Worm (Caenorhabditis elegans) whole organism, early embryonic: ENCODE data around the gene ril-2.

Source experiments
- B0310.2 ChIP-seq: sonication (generic microtip); optimal IDR thresholded peaks from 2 replicates; lab custom pipeline; 2016; ENCODE audit warnings: mild to moderate bottlenecking, missing genetic modification characterization, missing compliant biosample characterization
- F13C5.2 ChIP-seq: sonication (generic microtip); optimal IDR thresholded peaks from 2 replicates; lab custom pipeline; 2017; ENCODE audit warnings: mild to moderate bottlenecking, missing genetic modification characterization, inconsistent platforms, missing compliant biosample characterization
- aly-1 ChIP-seq: sonication (generic microtip); optimal IDR thresholded peaks from 2 replicates; lab custom pipeline; 2016; ENCODE audit warnings: missing genetic modification characterization, missing compliant biosample characterization
- ama-1 ChIP-seq: fragments of 150-350 bp; optimal IDR thresholded peaks from 2 replicates; lab custom pipeline; 2014
- ceh-13 ChIP-seq: fragments of 200-800 bp; sonication (Bioruptor generic); optimal IDR thresholded peaks from 2 replicates; lab custom pipeline; 2018; ENCODE audit warnings: mild to moderate bottlenecking, missing genetic modification characterization, missing compliant biosample characterization
- ceh-36 ChIP-seq: sonication (generic microtip); optimal IDR thresholded peaks from 2 replicates; lab custom pipeline; 2016; ENCODE audit warnings: missing genetic modification characterization, inconsistent platforms, missing compliant biosample characterization
- ets-7 ChIP-seq: sonication (generic microtip); optimal IDR thresholded peaks from 2 replicates; lab custom pipeline; 2016; ENCODE audit warnings: missing genotype, missing genetic modification characterization, missing compliant biosample characterization
- flt-1 ChIP-seq: fragments of 200-800 bp; sonication (Bioruptor generic); IDR thresholded peaks from 2 replicates; pipeline ENCODE4 v1.3.6; 2022; ENCODE audit warnings: missing genetic modification characterization, missing compliant biosample characterization
- hmbx-1 ChIP-seq: sonication (generic microtip); optimal IDR thresholded peaks from 2 replicates; lab custom pipeline; 2016; ENCODE audit warnings: mild to moderate bottlenecking, missing genetic modification characterization, missing compliant biosample characterization
- hmg-4 ChIP-seq: fragments of 200-800 bp; sonication (Bioruptor generic); optimal IDR thresholded peaks from 2 replicates; lab custom pipeline; 2018; ENCODE audit warnings: mild to moderate bottlenecking, missing genetic modification characterization, missing compliant biosample characterization
- hnd-1 ChIP-seq: sonication (generic microtip); optimal IDR thresholded peaks from 2 replicates; lab custom pipeline; 2016; ENCODE audit warnings: missing genetic modification characterization, missing compliant biosample characterization
- pes-1 ChIP-seq: fragments of 200-800 bp; sonication (Bioruptor generic); IDR thresholded peaks from 2 replicates; pipeline ENCODE4 v1.3.6; 2022; ENCODE audit warnings: missing genetic modification reagents, missing genetic modification characterization, missing compliant biosample characterization
- scrt-1 ChIP-seq: fragments of 200-800 bp; sonication (Bioruptor generic); IDR thresholded peaks from 2 replicates; pipeline ENCODE4 v1.3.6; 2022; ENCODE audit warnings: missing genetic modification characterization, missing compliant biosample characterization
- sea-1 ChIP-seq: fragments of 200-800 bp; sonication (Bioruptor generic); conservative IDR thresholded peaks from 2 replicates; pipeline ENCODE4 v1.3.6; 2022; ENCODE audit warnings: missing genetic modification characterization, missing compliant biosample characterization
- tbx-11 ChIP-seq: fragments of 200-800 bp; sonication (Bioruptor generic); IDR thresholded peaks from 2 replicates; pipeline ENCODE4 v1.3.6; 2022; ENCODE audit warnings: missing genetic modification characterization, missing compliant biosample characterization
- tbx-37 ChIP-seq: fragments of 200-800 bp; sonication (Bioruptor generic); conservative IDR thresholded peaks from 2 replicates; pipeline ENCODE4 v1.3.6; 2022; ENCODE audit warnings: missing genetic modification reagents, missing genetic modification characterization, missing compliant biosample characterization
- tra-4 ChIP-seq: sonication (generic microtip); optimal IDR thresholded peaks from 2 replicates; lab custom pipeline; 2017; ENCODE audit warnings: missing genetic modification characterization, missing compliant biosample characterization

The ril-2 gene

ce11 chrV:12608857-12609256 lies 9.9 kb upstream of the ril-2 start, which contains the start of gene ZC116.5:
Gene ZC116.5, minus strand, starts transcription at chrV:12608957.
- TF ChIP-seq pes-1 (GFP tag; lab: Robert Waterston, UW) = no peak
- no peak for TF ChIP-seq tbx-37
- TF ChIP-seq F13C5.2 (tag; lab: Kevin White, UChicago) = no peak
- no peak for TF ChIP-seq flt-1
- no peak for TF ChIP-seq scrt-1 (GFP tag; lab: Robert Waterston, UW)
- TF ChIP-seq tra-4 (tag; lab: Kevin White, UChicago) = no peak
- TF ChIP-seq hmbx-1 (tag; lab: Kevin White, UChicago) = no peak
- TF ChIP-seq ets-7 (tag; lab: Kevin White, UChicago) = no peak
- no peak for TF ChIP-seq hnd-1
- no peak for TF ChIP-seq aly-1 (tag; lab: Kevin White, UChicago)
- no peak for TF ChIP-seq B0310.2 (tag; lab: Kevin White, UChicago)
- TF ChIP-seq sea-1 = no peak
- no peak for TF ChIP-seq ama-1 (lab: Kevin White, UChicago)
- no peak for TF ChIP-seq ceh-36 (tag; lab: Kevin White, UChicago)
- no peak for TF ChIP-seq tbx-11
- no peak for TF ChIP-seq hmg-4 (GFP tag; lab: Kevin White, UChicago)
- no peak for TF ChIP-seq ceh-13 (GFP tag; lab: Kevin White, UChicago)

ce11 chrV:12607113-12607512 lies 8.2 kb upstream of the ril-2 start, which contains the start of gene erg-28:
Gene erg-28, plus strand, starts transcription at chrV:12607413.
- TF ChIP-seq ama-1 (lab: Kevin White, UChicago) = no peak
- no peak for TF ChIP-seq ceh-13 (GFP tag; lab: Kevin White, UChicago)
- no peak for TF ChIP-seq tra-4 (tag; lab: Kevin White, UChicago)
- TF ChIP-seq F13C5.2 (tag; lab: Kevin White, UChicago) = no peak

- TF ChIP-seq F13C5.2 (tag; lab: Kevin White, UChicago) (no peak), ets-7 (tag; lab: Kevin White, UChicago) (no peak), hmg-4 (GFP tag; lab: Kevin White, UChicago) (no peak), hnd-1 (no peak), ceh-13 (GFP tag; lab: Kevin White, UChicago) (no peak), ama-1 (lab: Kevin White, UChicago) (no peak)
These were observed 2.9 kb upstream of the ril-2 start for ce11 chrV:12601835-12602234.

- TF ChIP-seq hmbx-1 (tag; lab: Kevin White, UChicago) = no peak
- no peak for TF ChIP-seq tra-4 (tag; lab: Kevin White, UChicago)
- TF ChIP-seq B0310.2 (tag; lab: Kevin White, UChicago) = no peak
- TF ChIP-seq tbx-11 = no peak
- TF ChIP-seq hnd-1 = no peak
- TF ChIP-seq ceh-13 (GFP tag; lab: Kevin White, UChicago) = no peak
- no peak for TF ChIP-seq hmg-4 (GFP tag; lab: Kevin White, UChicago)
- TF ChIP-seq F13C5.2 (tag; lab: Kevin White, UChicago) = no peak
These were observed 719 bp upstream of the ril-2 start, which contains the start of gene C14C10.5 for ce11 chrV:12599510-12600242. Gene C14C10.5, plus strand, starts transcription at chrV:12600192.

ce11 chrV:12596795-12597194 lies 2.2 kb downstream of the ril-2 start:
- peak; percentile 80 for TF ChIP-seq aly-1 (tag; lab: Kevin White, UChicago)
- TF ChIP-seq F13C5.2 (tag; lab: Kevin White, UChicago) = peak; percentile 85
- TF ChIP-seq hnd-1 = peak; percentile 30
- peak; percentile 65 for TF ChIP-seq tra-4 (tag; lab: Kevin White, UChicago)
- TF ChIP-seq B0310.2 (tag; lab: Kevin White, UChicago) = peak; percentile 42
- TF ChIP-seq tbx-11 = no peak
- TF ChIP-seq hmbx-1 (tag; lab: Kevin White, UChicago) = peak; percentile 43
- peak; percentile 77 for TF ChIP-seq sea-1
- TF ChIP-seq scrt-1 (GFP tag; lab: Robert Waterston, UW) = peak; percentile 71
- no peak; the same call in 1 of the 2 replicates for TF ChIP-seq pes-1 (GFP tag; lab: Robert Waterston, UW)
- peak; percentile 62 for TF ChIP-seq ceh-13 (GFP tag; lab: Kevin White, UChicago)
- peak; percentile 45 for TF ChIP-seq ceh-36 (tag; lab: Kevin White, UChicago)
- TF ChIP-seq hmg-4 (GFP tag; lab: Kevin White, UChicago) = peak; percentile 90
- TF ChIP-seq flt-1 = peak; percentile 76
- peak; percentile 47 for TF ChIP-seq tbx-37
- TF ChIP-seq ets-7 (tag; lab: Kevin White, UChicago) = peak; percentile 19
- TF ChIP-seq ama-1 (lab: Kevin White, UChicago) = no peak

ce11 chrV:12596196-12596595 lies 2.8 kb downstream of the ril-2 start, which contains the start of gene mma-1:
Gene mma-1, minus strand, starts transcription at chrV:12596296.
- no peak for TF ChIP-seq sea-1
- no peak for TF ChIP-seq pes-1 (GFP tag; lab: Robert Waterston, UW)
- TF ChIP-seq ceh-13 (GFP tag; lab: Kevin White, UChicago) = no peak
- TF ChIP-seq scrt-1 (GFP tag; lab: Robert Waterston, UW) = no peak
- no peak for TF ChIP-seq tbx-37
- no peak for TF ChIP-seq tra-4 (tag; lab: Kevin White, UChicago)

ce11 chrV:12592379-12592778 lies 6.6 kb downstream of the ril-2 start, which contains the start of gene C14C10.2:
Gene C14C10.2, minus strand, starts transcription at chrV:12592479.
- TF ChIP-seq hnd-1 (no peak), B0310.2 (tag; lab: Kevin White, UChicago) (no peak), tbx-37 (no peak), ceh-36 (tag; lab: Kevin White, UChicago) (no peak), ets-7 (tag; lab: Kevin White, UChicago) (no peak)
